Fruit fly (Drosophila melanogaster) whole organism, wandering third instar larva: Measurements from ENCODE around the gene TwdlO.

Experiments used
- Abd-B ChIP-seq: fragments of >200 bp; optimal IDR thresholded peaks from 2 replicates; lab custom pipeline; 2017; ENCODE audit warnings: missing biosample characterization, missing genetic modification characterization
- Hr78 ChIP-seq: fragments of >200 bp; optimal IDR thresholded peaks from 2 replicates; lab custom pipeline; 2017; ENCODE audit warnings: missing biosample characterization, missing genetic modification characterization
- br ChIP-seq: fragments of 200-800 bp; sonication (Bioruptor generic); optimal IDR thresholded peaks from 2 replicates; lab custom pipeline; 2016; ENCODE audit warnings: missing biosample characterization, missing genetic modification characterization
- lola ChIP-seq: fragments of >200 bp; optimal IDR thresholded peaks from 2 replicates; lab custom pipeline; 2017; ENCODE audit warnings: missing biosample characterization, missing genetic modification characterization
- pan ChIP-seq: fragments of >200 bp; optimal IDR thresholded peaks from 2 replicates; lab custom pipeline; 2017
- sage ChIP-seq: fragments of 200-800 bp; sonication (Bioruptor generic); optimal IDR thresholded peaks from 2 replicates; lab custom pipeline; 2016; ENCODE audit warnings: missing biosample characterization, mild to moderate bottlenecking, missing genetic modification characterization
- tai ChIP-seq: sonication (Bioruptor generic); optimal IDR thresholded peaks from 2 replicates; lab custom pipeline; 2016; ENCODE audit warnings: missing biosample characterization, missing genetic modification characterization

dm6 chr3R:26671525-26672132 is 45.1 kb upstream of the TwdlO start:
- no peak for TF ChIP-seq lola (GFP tag; lab: Kevin White, UChicago)
- TF ChIP-seq pan (lab: Kevin White, UChicago) = no peak
- no peak for TF ChIP-seq Hr78 (GFP tag; lab: Kevin White, UChicago)
- TF ChIP-seq Abd-B (GFP tag; lab: Kevin White, UChicago) = no peak
- TF ChIP-seq tai (GFP tag; lab: Kevin White, UChicago) = no peak
- no peak for TF ChIP-seq br (GFP tag; lab: Kevin White, UChicago)
- no peak for TF ChIP-seq sage (GFP tag; lab: Kevin White, UChicago)
